Fruit fly (Drosophila melanogaster) whole organism, embryonic: ENCODE results near the gene CG14817.

Experiments used
- Aef1 ChIP-seq: fragments of 200-800 bp; sonication (Bioruptor generic); IDR thresholded peaks from 3 replicates; pipeline ENCODE4 v1.3.6; 2022; ENCODE audit warnings: missing biosample characterization, missing genetic modification characterization
- B-H2 ChIP-seq: fragments of 200-800 bp; sonication (Bioruptor generic); optimal IDR thresholded peaks from 2 replicates; lab custom pipeline; 2018; ENCODE audit warnings: missing biosample characterization, mild to moderate bottlenecking, missing genetic modification characterization
- C15 ChIP-seq: fragments of 200-800 bp; sonication (Bioruptor generic); IDR thresholded peaks from 3 replicates; pipeline ENCODE4 v1.3.6; 2022; ENCODE audit warnings: missing biosample characterization, missing genetic modification characterization
- CG10543 ChIP-seq: fragments of 200-800 bp; sonication (Bioruptor generic); optimal IDR thresholded peaks from 3 replicates; lab custom pipeline; 2017; ENCODE audit warnings: missing biosample characterization, mild to moderate bottlenecking, missing genetic modification characterization, moderate library complexity
- CG11696 ChIP-seq: fragments of 200-800 bp; sonication (Bioruptor generic); IDR thresholded peaks from 2 replicates; pipeline ENCODE4 v1.3.6; 2022; ENCODE audit warnings: missing biosample characterization, missing genetic modification characterization
- CG11723 ChIP-seq: fragments of 200-800 bp; sonication (Bioruptor generic); optimal IDR thresholded peaks from 2 replicates; lab custom pipeline; 2017; ENCODE audit warnings: missing biosample characterization, mild to moderate bottlenecking, missing genetic modification characterization
- CG12104 ChIP-seq: fragments of 200-800 bp; sonication (Bioruptor generic); optimal IDR thresholded peaks from 3 replicates; lab custom pipeline; 2016; ENCODE audit warnings: missing biosample characterization, missing genetic modification characterization
- CG14014 ChIP-seq: fragments of 200-800 bp; sonication (Bioruptor generic); IDR thresholded peaks from 2 replicates; pipeline ENCODE4 v1.3.6; 2022; ENCODE audit warnings: missing biosample characterization, missing genetic modification characterization
- CG17385 ChIP-seq: fragments of 200-800 bp; sonication (Bioruptor generic); optimal IDR thresholded peaks from 3 replicates; lab custom pipeline; 2018; ENCODE audit warnings: missing biosample characterization, mild to moderate bottlenecking, missing genetic modification characterization
- CG2875 ChIP-seq: fragments of 200-800 bp; sonication (Bioruptor generic); optimal IDR thresholded peaks from 2 replicates; lab custom pipeline; 2017; ENCODE audit warnings: missing biosample characterization, mild to moderate bottlenecking, missing genetic modification characterization, missing genetic modification reagents
- CG2889 ChIP-seq: fragments of 200-800 bp; sonication (Bioruptor generic); IDR thresholded peaks from 3 replicates; pipeline ENCODE4 v1.3.6; 2022; ENCODE audit warnings: missing biosample characterization, missing genetic modification characterization
- CG33213 ChIP-seq: fragments of 200-800 bp; sonication (Bioruptor generic); optimal IDR thresholded peaks from 3 replicates; lab custom pipeline; 2016; ENCODE audit warnings: missing biosample characterization, missing genetic modification characterization
- CG3847 ChIP-seq: fragments of 200-800 bp; sonication (Bioruptor generic); IDR thresholded peaks from 2 replicates; pipeline ENCODE4 v1.3.6; 2022; ENCODE audit warnings: missing biosample characterization, missing genetic modification characterization
- CG42726 ChIP-seq: fragments of 200-800 bp; sonication (Bioruptor generic); IDR thresholded peaks from 2 replicates; pipeline ENCODE4 v1.3.6; 2022; ENCODE audit warnings: missing biosample characterization, missing genetic modification characterization; ENCODE audit not compliant: partially characterized antibody
- CG6689 ChIP-seq: fragments of 200-800 bp; sonication (Bioruptor generic); IDR thresholded peaks from 2 replicates; pipeline ENCODE4 v1.3.6; 2022; ENCODE audit warnings: missing biosample characterization, missing genetic modification characterization
- CG7271 ChIP-seq: fragments of 200-800 bp; sonication (Bioruptor generic); optimal IDR thresholded peaks from 2 replicates; lab custom pipeline; 2018; ENCODE audit warnings: missing biosample characterization, mild to moderate bottlenecking, missing genetic modification characterization, moderate library complexity
- CG7963 ChIP-seq: fragments of 200-800 bp; sonication (Bioruptor generic); IDR thresholded peaks from 3 replicates; pipeline ENCODE4 v1.3.6; 2022; ENCODE audit warnings: missing biosample characterization, missing genetic modification characterization; ENCODE audit not compliant: partially characterized antibody
- CG8089 ChIP-seq: fragments of 200-800 bp; sonication (Bioruptor generic); optimal IDR thresholded peaks from 3 replicates; lab custom pipeline; 2016; ENCODE audit warnings: missing biosample characterization, missing genetic modification characterization
- CG8388 ChIP-seq: fragments of 200-800 bp; sonication (Bioruptor generic); optimal IDR thresholded peaks from 2 replicates; lab custom pipeline; 2019; ENCODE audit warnings: missing biosample characterization, mild to moderate bottlenecking, missing genetic modification characterization, moderate library complexity
- CG8478 ChIP-seq: fragments of >200 bp; optimal IDR thresholded peaks from 2 replicates; lab custom pipeline; 2018
- CG9876 ChIP-seq: fragments of 200-800 bp; sonication (Bioruptor generic); optimal IDR thresholded peaks from 2 replicates; lab custom pipeline; 2016; ENCODE audit warnings: missing biosample characterization, missing genetic modification characterization
- Deaf1 ChIP-seq: fragments of 200-800 bp; optimal IDR thresholded peaks from 3 replicates; lab custom pipeline; 2019; ENCODE audit warnings: missing biosample characterization, mild to moderate bottlenecking, missing genetic modification characterization, moderate library complexity
- Drgx ChIP-seq: fragments of 200-800 bp; sonication (Bioruptor generic); IDR thresholded peaks from 2 replicates; pipeline ENCODE4 v1.3.6; 2022; ENCODE audit warnings: missing biosample characterization, missing genetic modification characterization
- E2f2 ChIP-seq: fragments of 200-800 bp; sonication (Bioruptor generic); IDR thresholded peaks from 2 replicates; pipeline ENCODE4 v1.3.6; 2022; ENCODE audit warnings: missing biosample characterization, missing genetic modification characterization
- ERR ChIP-seq: fragments of 200-800 bp; sonication (Bioruptor generic); optimal IDR thresholded peaks from 2 replicates; lab custom pipeline; 2016; ENCODE audit warnings: missing biosample characterization, missing genetic modification characterization
- Ets97D ChIP-seq: fragments of 200-800 bp; sonication (Bioruptor generic); optimal IDR thresholded peaks from 3 replicates; lab custom pipeline; 2016; ENCODE audit warnings: missing biosample characterization, missing genetic modification characterization
- H15 ChIP-seq: fragments of 200-800 bp; sonication (Bioruptor generic); IDR thresholded peaks from 3 replicates; pipeline ENCODE4 v1.3.6; 2022; ENCODE audit warnings: missing biosample characterization, missing genetic modification characterization
- H2.0 ChIP-seq: fragments of 200-800 bp; sonication (Bioruptor generic); IDR thresholded peaks from 2 replicates; pipeline ENCODE4 v1.3.6; 2022; ENCODE audit warnings: missing biosample characterization, missing genetic modification characterization
- MTF-1 ChIP-seq: fragments of 200-800 bp; sonication (Bioruptor generic); optimal IDR thresholded peaks from 2 replicates; lab custom pipeline; 2018; ENCODE audit warnings: missing biosample characterization, mild to moderate bottlenecking, missing genetic modification characterization, borderline replicate concordance
- Mes4 ChIP-seq: fragments of 200-800 bp; sonication (Bioruptor generic); optimal IDR thresholded peaks from 2 replicates; lab custom pipeline; 2016; ENCODE audit warnings: missing biosample characterization, missing genetic modification characterization
- Mrtf ChIP-seq: fragments of 200-800 bp; sonication (Bioruptor generic); IDR thresholded peaks from 3 replicates; pipeline ENCODE4 v1.3.6; 2022; ENCODE audit warnings: missing biosample characterization, missing genetic modification characterization
- Opbp ChIP-seq: fragments of 200-800 bp; sonication (Bioruptor generic); IDR thresholded peaks from 3 replicates; pipeline ENCODE4 v1.3.6; 2022; ENCODE audit warnings: missing biosample characterization, missing genetic modification characterization; ENCODE audit not compliant: partially characterized antibody
- Sox100B ChIP-seq: fragments of 200-800 bp; sonication (Bioruptor generic); optimal IDR thresholded peaks from 3 replicates; lab custom pipeline; 2018; ENCODE audit warnings: missing biosample characterization, mild to moderate bottlenecking, missing genetic modification characterization
- Spps ChIP-seq: fragments of 200-800 bp; sonication (Bioruptor generic); optimal IDR thresholded peaks from 2 replicates; lab custom pipeline; 2018; ENCODE audit warnings: missing biosample characterization, mild to moderate bottlenecking, missing genetic modification characterization
- croc ChIP-seq: fragments of 200-800 bp; sonication (Bioruptor generic); conservative IDR thresholded peaks from 3 replicates; pipeline ENCODE4 v1.3.6; 2022; ENCODE audit warnings: missing biosample characterization, missing genetic modification characterization
- crol ChIP-seq: fragments of 200-800 bp; sonication (Bioruptor generic); IDR thresholded peaks from 2 replicates; pipeline ENCODE4 v1.3.6; 2022; ENCODE audit warnings: missing biosample characterization, missing genetic modification characterization
- crp ChIP-seq, 2 experiments: fragments of 200-800 bp; sonication (Bioruptor generic); optimal IDR thresholded peaks; 2 replicates in 1 of 2; 3 replicates in 1 of 2; lab custom pipeline; 2017; ENCODE audit warnings: missing biosample characterization in 2 of 2, missing genetic modification characterization in 2 of 2, mild to moderate bottlenecking in 1 of 2, moderate library complexity in 1 of 2
- dmrt11E ChIP-seq: fragments of 200-800 bp; sonication (Bioruptor generic); optimal IDR thresholded peaks from 3 replicates; lab custom pipeline; 2018; ENCODE audit warnings: missing biosample characterization, mild to moderate bottlenecking, missing genetic modification characterization, moderate library complexity
- dpn ChIP-seq, 2 experiments: fragments of 200-800 bp; sonication (Bioruptor generic); optimal IDR thresholded peaks; 3 replicates each; lab custom pipeline; 2016; ENCODE audit warnings: missing biosample characterization in 2 of 2, missing genetic modification characterization in 2 of 2
- eve ChIP-seq, 2 experiments: fragments of >200 bp; optimal IDR thresholded peaks; 2 replicates each; lab custom pipeline; 2017; ENCODE audit warnings: missing biosample characterization in 2 of 2, missing genetic modification characterization in 2 of 2
- gsb ChIP-seq: fragments of 200-800 bp; sonication (Bioruptor generic); IDR thresholded peaks from 2 replicates; pipeline ENCODE4 v1.3.6; 2022; ENCODE audit warnings: missing biosample characterization, missing genetic modification characterization
- hth ChIP-seq: fragments of >200 bp; optimal IDR thresholded peaks from 2 replicates; lab custom pipeline; 2017; ENCODE audit warnings: inconsistent platforms
- insv ChIP-seq, 2 experiments: fragments of 200-800 bp; sonication (Bioruptor generic); optimal IDR thresholded peaks; 3 replicates each; lab custom pipeline; 2016 to 2018; ENCODE audit warnings: missing biosample characterization in 2 of 2, missing genetic modification characterization in 2 of 2
- luna ChIP-seq: fragments of 200-800 bp; sonication (Bioruptor generic); optimal IDR thresholded peaks from 2 replicates; lab custom pipeline; 2016; ENCODE audit warnings: missing biosample characterization, missing genetic modification characterization
- maf-S ChIP-seq: fragments of 200-800 bp; sonication (Bioruptor generic); optimal IDR thresholded peaks from 2 replicates; lab custom pipeline; 2016; ENCODE audit warnings: missing biosample characterization, missing genetic modification characterization
- ranshi ChIP-seq: fragments of 200-800 bp; sonication (Bioruptor generic); IDR thresholded peaks from 2 replicates; pipeline ENCODE4 v1.3.6; 2022; ENCODE audit warnings: missing biosample characterization, missing genetic modification characterization
- seq ChIP-seq: fragments of 200-800 bp; sonication (Bioruptor generic); IDR thresholded peaks from 2 replicates; pipeline ENCODE4 v1.3.6; 2022; ENCODE audit warnings: missing biosample characterization, missing genetic modification characterization
- stc ChIP-seq: fragments of 200-800 bp; sonication (Bioruptor generic); IDR thresholded peaks from 2 replicates; pipeline ENCODE4 v1.3.6; 2022; ENCODE audit warnings: missing biosample characterization, missing genetic modification characterization
- sug ChIP-seq: fragments of 200-800 bp; optimal IDR thresholded peaks from 2 replicates; lab custom pipeline; 2019; ENCODE audit warnings: missing biosample characterization, mild to moderate bottlenecking, missing genetic modification characterization, moderate library complexity
- tup ChIP-seq: fragments of 200-800 bp; sonication (Bioruptor generic); optimal IDR thresholded peaks from 2 replicates; lab custom pipeline; 2016; ENCODE audit warnings: missing biosample characterization, mild to moderate bottlenecking, missing genetic modification characterization, moderate library complexity
- vnd ChIP-seq: fragments of 200-800 bp; sonication (Bioruptor generic); IDR thresholded peaks from 3 replicates; pipeline ENCODE4 v1.3.6; 2022; ENCODE audit warnings: missing biosample characterization, missing genetic modification characterization; ENCODE audit not compliant: partially characterized antibody

The CG14817 gene

DNA sequence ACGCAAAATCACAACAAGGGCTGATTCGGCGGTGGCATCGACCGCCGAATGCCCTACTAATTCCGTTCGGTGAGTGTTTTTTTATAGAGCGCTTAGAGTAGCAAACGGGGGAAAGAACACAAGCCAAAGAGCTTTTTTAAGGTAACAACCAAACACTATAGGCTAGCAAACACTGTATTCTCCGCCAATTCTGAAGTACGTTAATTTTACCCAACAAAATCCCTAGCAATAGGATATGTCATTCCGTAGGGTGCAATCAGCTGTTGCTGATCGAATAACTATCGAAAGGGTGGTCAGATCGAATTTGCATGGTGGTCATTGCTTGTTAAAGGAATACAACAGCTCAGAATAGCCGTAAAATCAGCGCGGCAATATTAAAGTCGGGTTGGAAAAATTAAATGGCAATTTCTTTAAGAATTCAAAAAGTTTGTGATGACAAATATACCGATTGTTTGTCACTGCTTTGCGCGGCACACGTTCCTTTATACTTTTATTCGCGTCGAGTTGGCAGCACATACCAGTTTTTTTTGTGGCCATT lies 30.7 kb upstream of the CG14817 start, which contains the start of gene mip130 (continued):
- TF ChIP-seq ranshi (0 out of 2 replicates have a peak, but pooled peaks have one; percentile 41), CG8478 (lab: Kevin White, UChicago) (no peak), H2.0 (GFP tag; lab: Robert Waterston, UW) (no peak), Sox100B (GFP tag; lab: Kevin White, UChicago) (no peak), maf-S (GFP tag; lab: Kevin White, UChicago) (no peak), dpn (GFP tag; optimal IDR thresholded peaks at IDR 0.05; lab: Kevin White, UChicago) (peak; percentile 31 to 40), gsb (GFP tag; lab: Robert Waterston, UW) (no peak), Ets97D (peak; percentile 24), eve (GFP tag; optimal IDR thresholded peaks at IDR 0.05; lab: Kevin White, UChicago) (no peak), CG11696 (GFP tag; lab: Robert Waterston, UW) (no peak), luna (GFP tag; lab: Kevin White, UChicago) (no peak), CG2889 (GFP tag; lab: Robert Waterston, UW) (no peak), CG42726 (GFP tag; lab: Robert Waterston, UW) (no peak), CG33213 (GFP tag; lab: Kevin White, UChicago) (no peak), CG17385 (GFP tag; lab: Kevin White, UChicago) (peak; percentile 50), CG3847 (GFP tag; lab: Robert Waterston, UW) (peak; percentile 31; the same call in 1 of the 2 replicates), CG8089 (GFP tag; lab: Kevin White, UChicago) (no peak), vnd (GFP tag; lab: Robert Waterston, UW) (peak; percentile 67; the same call in 2 of the 3 replicates), stc (GFP tag; lab: Robert Waterston, UW) (no peak), CG12104 (GFP tag; lab: Kevin White, UChicago) (no peak), C15 (GFP tag; lab: Robert Waterston, UW) (no peak), tup (GFP tag; lab: Kevin White, UChicago) (no peak), E2f2 (GFP tag; lab: Robert Waterston, UW) (peak; percentile 47; the same call in 1 of the 2 replicates), crp (GFP tag; optimal IDR thresholded peaks at IDR 0.05; lab: Kevin White, UChicago) (peak; percentile 35 to 85), croc (no peak), CG11723 (GFP tag; lab: Kevin White, UChicago) (peak; percentile 5), crol (no peak), ERR (peak; percentile 16), CG10543 (peak; percentile 60), Opbp (peak; percentile 44; the same call in 1 of the 3 replicates), CG9876 (GFP tag; lab: Kevin White, UChicago) (no peak), sug (tag; lab: Kevin White, UChicago) (peak; percentile 49), Mrtf (GFP tag; lab: Robert Waterston, UW) (no peak), CG7271 (tag; lab: Kevin White, UChicago) (no peak), seq (0 out of 2 replicates have a peak, but pooled peaks have one; percentile 23), CG6689 (GFP tag; lab: Robert Waterston, UW) (peak; percentile 67), MTF-1 (GFP tag; lab: Kevin White, UChicago) (no peak), CG7963 (GFP tag; lab: Robert Waterston, UW) (0 out of 3 replicates have a peak, but pooled peaks have one; percentile 12), dmrt11E (tag; lab: Kevin White, UChicago) (peak; percentile 34), CG2875 (GFP tag; lab: Kevin White, UChicago) (no peak), Deaf1 (peak; percentile 15), CG8388 (GFP tag; lab: Kevin White, UChicago) (peak; percentile 27), Mes4 (no peak), CG14014 (peak; percentile 69), H15 (0 out of 3 replicates have a peak, but pooled peaks have one; percentile 33), Spps (no peak), Drgx (GFP tag; lab: Robert Waterston, UW) (peak; percentile 48; the same call in 1 of the 2 replicates), Aef1 (GFP tag; lab: Robert Waterston, UW) (peak; percentile 52; the same call in 2 of the 3 replicates), hth (lab: Kevin White, UChicago) (no peak), insv (GFP tag; optimal IDR thresholded peaks at IDR 0.05; lab: Kevin White, UChicago) (peak in 1 of 2 experiments; percentile 14), B-H2 (GFP tag; lab: Kevin White, UChicago) (peak; percentile 0)
